Fruit fly (Drosophila melanogaster): ENCODE data around the gene CG14610.

The CG14610 gene

DNA sequence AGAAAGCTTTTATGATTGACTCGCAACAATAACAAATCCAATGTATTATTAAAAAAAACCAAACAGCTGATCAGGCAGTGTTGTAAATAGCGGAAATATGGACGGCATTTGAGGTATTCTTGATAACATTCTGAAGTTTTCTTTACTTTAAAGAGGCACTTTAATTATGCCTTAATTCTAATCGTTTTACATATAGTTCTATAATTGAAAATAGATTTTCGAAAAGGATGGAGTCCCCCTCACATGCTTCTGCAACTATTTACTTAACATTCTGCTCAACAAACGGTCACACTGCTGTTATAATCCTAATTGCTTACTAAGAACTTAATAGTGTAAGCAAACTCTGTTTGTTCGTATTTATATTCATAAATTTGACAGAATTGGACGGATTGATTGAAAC is 16.1 kb downstream of the CG14610 start, which contains the start of gene CG10068 (continued):
- no peak for TF ChIP-seq Dref (GFP tag; IDR thresholded peaks at IDR 0.05)
- peak; percentile 42 for TF ChIP-seq odd (GFP tag; optimal IDR thresholded peaks at IDR 0.05)
- TF ChIP-seq CG31365 (tag; optimal IDR thresholded peaks at IDR 0.05) = peak; percentile 64
- no peak for TF ChIP-seq bbx (GFP tag; IDR thresholded peaks at IDR 0.05; ENCODE audit: partially characterized antibody)
- peak; percentile 43 for TF ChIP-seq Hmx (GFP tag; optimal IDR thresholded peaks at IDR 0.05)
- peak; percentile 89 to 91 for TF ChIP-seq Pdp1 (GFP tag; optimal IDR thresholded peaks at IDR 0.05)
- peak; percentile 91 for TF ChIP-seq CG18262 (tag; optimal IDR thresholded peaks at IDR 0.05)
- TF ChIP-seq pan (optimal IDR thresholded peaks at IDR 0.05) = no peak
- TF ChIP-seq pan (GFP tag; optimal IDR thresholded peaks at IDR 0.05 in 1 of 2, IDR thresholded peaks at IDR 0.05 in 1 of 2) = peak in 1 of 2 experiments; percentile 97
- peak; percentile 81 for TF ChIP-seq shn (GFP tag; optimal IDR thresholded peaks at IDR 0.05)
- TF ChIP-seq tin (GFP tag; optimal IDR thresholded peaks at IDR 0.05) = peak; percentile 86
- peak; percentile 83 for TF ChIP-seq Mad (GFP tag; optimal IDR thresholded peaks at IDR 0.05)
- peak; percentile 77 for TF ChIP-seq CG2875 (GFP tag; optimal IDR thresholded peaks at IDR 0.05)
- TF ChIP-seq pros (GFP tag; optimal IDR thresholded peaks at IDR 0.05) = peak; percentile 23
- TF ChIP-seq CG16813 (GFP tag; IDR thresholded peaks at IDR 0.05; ENCODE audit: partially characterized antibody) = peak; percentile 38; the same call in 1 of the 3 replicates
- peak; percentile 87 for TF ChIP-seq Dbx (GFP tag; IDR thresholded peaks at IDR 0.05)
- no peak for TF ChIP-seq h (optimal IDR thresholded peaks at IDR 0.05)
- peak; percentile 53 for TF ChIP-seq CG8359 (GFP tag; optimal IDR thresholded peaks at IDR 0.05; ENCODE audit: borderline replicate concordance)
- peak; percentile 93 for TF ChIP-seq unpg (GFP tag; optimal IDR thresholded peaks at IDR 0.05)
- peak; percentile 85 for TF ChIP-seq btn (GFP tag; optimal IDR thresholded peaks at IDR 0.05)
- peak; percentile 91 for TF ChIP-seq seq (GFP tag; IDR thresholded peaks at IDR 0.05)
- peak; percentile 85 for TF ChIP-seq CG11247 (GFP tag; IDR thresholded peaks at IDR 0.05)
- peak; percentile 64; the same call in 1 of the 2 replicates for TF ChIP-seq rib (GFP tag; IDR thresholded peaks at IDR 0.05)
- TF ChIP-seq CG1233 (GFP tag; optimal IDR thresholded peaks at IDR 0.05) = peak; percentile 84
- TF ChIP-seq CG13424 (tag; optimal IDR thresholded peaks at IDR 0.05) = peak; percentile 88
- peak; percentile 25 for TF ChIP-seq Dp (GFP tag; optimal IDR thresholded peaks at IDR 0.05)
- peak; percentile 78 for TF ChIP-seq B-H2 (GFP tag; optimal IDR thresholded peaks at IDR 0.05)
- TF ChIP-seq CG17802 (tag; optimal IDR thresholded peaks at IDR 0.05) = peak; percentile 69
- peak; percentile 94 for TF ChIP-seq CG6689 (GFP tag; IDR thresholded peaks at IDR 0.05)
- no peak for TF ChIP-seq fru (optimal IDR thresholded peaks at IDR 0.05)
- TF ChIP-seq dpn (GFP tag; optimal IDR thresholded peaks at IDR 0.05) = peak; percentile 87
- peak; percentile 93 for TF ChIP-seq MBD-R2 (GFP tag; IDR thresholded peaks at IDR 0.05)
- peak; percentile 13 for TF ChIP-seq grn (GFP tag; optimal IDR thresholded peaks at IDR 0.05)
- TF ChIP-seq CG17568 (GFP tag; optimal IDR thresholded peaks at IDR 0.05) = peak; percentile 75
- TF ChIP-seq CG8281 (tag; optimal IDR thresholded peaks at IDR 0.05) = peak; percentile 63
- peak; percentile 85 for TF ChIP-seq CG11398 (GFP tag; optimal IDR thresholded peaks at IDR 0.05)
- no peak for TF ChIP-seq ato (GFP tag; IDR thresholded peaks at IDR 0.05; ENCODE audit: partially characterized antibody)
- peak; percentile 51 for TF ChIP-seq run (tag; optimal IDR thresholded peaks at IDR 0.05)
- TF ChIP-seq CG7556 (GFP tag; optimal IDR thresholded peaks at IDR 0.05) = peak; percentile 83
- peak; percentile 84 for TF ChIP-seq Atf3 (GFP tag; optimal IDR thresholded peaks at IDR 0.05)
- TF ChIP-seq CG5953 (GFP tag; IDR thresholded peaks at IDR 0.05) = peak; percentile 89
- peak; percentile 22 for TF ChIP-seq CG17912 (GFP tag; optimal IDR thresholded peaks at IDR 0.05)
- TF ChIP-seq mld (GFP tag; IDR thresholded peaks at IDR 0.05; ENCODE audit: partially characterized antibody) = no peak
- peak; percentile 76 for TF ChIP-seq CG7987 (GFP tag; optimal IDR thresholded peaks at IDR 0.05)
- TF ChIP-seq row (GFP tag; IDR thresholded peaks at IDR 0.05) = peak; percentile 91
- peak; percentile 58 for TF ChIP-seq D19B (GFP tag; optimal IDR thresholded peaks at IDR 0.05)
- TF ChIP-seq CG10209 (GFP tag; optimal IDR thresholded peaks at IDR 0.05) = peak; percentile 89
- TF ChIP-seq CG10147 (GFP tag; optimal IDR thresholded peaks at IDR 0.05) = peak; percentile 83
- peak; percentile 86 for TF ChIP-seq B-H1 (GFP tag; IDR thresholded peaks at IDR 0.05)
- TF ChIP-seq bowl (GFP tag; IDR thresholded peaks at IDR 0.05) = peak; percentile 87
- no peak for TF ChIP-seq CG2129 (GFP tag; IDR thresholded peaks at IDR 0.05; ENCODE audit: partially characterized antibody)
